Fruit fly (Drosophila melanogaster) whole organism: ENCODE results near the gene HBS1.

Source experiments
- CG8478 ChIP-seq: fragments of >200 bp; optimal IDR thresholded peaks from 2 replicates; lab custom pipeline; 2018; ENCODE audit warnings: inconsistent platforms
- Dll ChIP-seq: fragments of >200 bp; optimal IDR thresholded peaks from 2 replicates; lab custom pipeline; 2017
- EcR ChIP-seq, 2 experiments: fragments of >200 bp; optimal IDR thresholded peaks; 2 replicates each; lab custom pipeline; 2017; ENCODE audit warnings: missing biosample characterization in 2 of 2, missing genetic modification characterization in 2 of 2, missing genetic modification reagents in 2 of 2
- pan ChIP-seq: fragments of >200 bp; optimal IDR thresholded peaks from 2 replicates; lab custom pipeline; 2017
- psq ChIP-seq: fragments of >200 bp; optimal IDR thresholded peaks from 2 replicates; lab custom pipeline; 2017
- usp ChIP-seq: fragments of >200 bp; optimal IDR thresholded peaks from 2 replicates; lab custom pipeline; 2017; ENCODE audit warnings: missing biosample characterization, missing genetic modification characterization, mixed read lengths

The HBS1 gene

DNA sequence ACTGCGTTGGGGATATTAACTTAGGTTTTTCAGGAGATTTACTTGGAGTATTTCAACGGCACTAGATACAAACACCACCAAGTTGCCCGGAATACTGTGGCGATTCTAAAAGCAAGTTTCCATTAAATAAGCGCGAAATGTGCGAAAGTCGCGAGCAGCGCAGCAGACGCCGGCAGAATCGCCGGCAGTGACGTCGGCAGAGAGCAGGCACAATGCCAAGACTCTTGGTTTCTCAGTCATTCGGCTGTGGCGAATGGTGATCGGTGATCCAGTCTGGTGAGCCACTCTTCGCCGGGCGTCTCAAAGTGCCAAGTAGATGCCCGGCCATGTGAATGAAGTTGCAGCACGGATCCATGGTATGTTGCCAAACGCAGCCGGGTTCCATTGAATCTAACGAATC, 30.0 kb downstream of the HBS1 start, which contains the start of gene Cpr62Bb:
Gene Cpr62Bb (minus strand): TSS at position 101 of the 400 bp plus-strand sequence.
- TF ChIP-seq Dll (lab: Kevin White, UChicago) (no peak), usp (GFP tag; lab: Kevin White, UChicago) (no peak), CG8478 (no peak), psq (lab: Kevin White, UChicago) (no peak), pan (no peak), EcR (GFP tag; optimal IDR thresholded peaks at IDR 0.05; lab: Kevin White, UChicago) (no peak)

DNA sequence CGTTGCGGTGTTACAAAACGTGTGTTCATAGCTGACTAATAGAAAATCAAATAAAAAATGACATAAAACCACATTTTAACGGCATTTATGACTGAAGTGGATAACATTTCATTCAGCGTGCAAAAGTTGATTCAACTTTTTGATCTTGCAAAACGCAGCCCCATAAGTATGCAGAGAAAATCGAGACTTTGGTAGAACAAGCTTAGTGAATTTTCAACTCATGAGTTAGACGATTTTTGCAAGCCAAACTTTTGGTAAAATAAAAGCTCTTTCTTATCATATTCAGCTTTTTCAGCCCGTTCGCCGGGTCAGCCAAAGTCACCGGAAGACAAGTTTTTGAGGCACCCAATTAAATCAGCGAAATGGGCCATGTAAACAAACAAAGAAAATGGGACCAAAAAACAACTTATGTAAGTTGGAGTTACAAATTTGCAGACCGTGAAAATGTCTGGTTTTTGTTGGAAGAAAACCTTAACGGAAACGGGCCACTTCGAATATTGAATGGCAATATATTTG, 33.2 kb downstream of the HBS1 start, which contains the start of gene Cpr62Ba:
Gene Cpr62Ba (minus strand): TSS at position 31 of the 516 bp plus-strand sequence.
- TF ChIP-seq psq (lab: Kevin White, UChicago) (no peak), usp (GFP tag; lab: Kevin White, UChicago) (no peak), pan (no peak), EcR (GFP tag; optimal IDR thresholded peaks at IDR 0.05; lab: Kevin White, UChicago) (peak in 1 of 2 experiments; percentile 33), CG8478 (no peak)

DNA sequence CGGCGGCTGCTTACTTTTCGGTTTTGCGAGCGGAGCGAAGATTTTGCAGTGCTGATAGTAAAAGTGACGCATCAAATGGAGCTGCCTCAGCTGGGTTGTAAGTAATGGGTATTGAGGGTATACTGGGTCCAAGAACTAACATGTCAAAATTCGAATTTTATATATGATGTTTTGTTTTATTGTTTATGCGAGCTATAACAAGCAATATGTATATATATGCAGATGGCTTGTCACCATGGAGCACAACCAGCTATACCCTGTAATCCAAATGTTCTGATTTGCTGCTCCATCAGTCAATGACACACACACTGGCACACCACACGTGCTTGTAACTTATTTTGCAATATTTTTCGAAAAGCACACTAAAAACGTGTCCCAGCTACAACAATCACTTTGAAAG, 35.5 kb downstream of the HBS1 start:
- TF ChIP-seq EcR (GFP tag; optimal IDR thresholded peaks at IDR 0.05; lab: Kevin White, UChicago) (no peak), usp (GFP tag; lab: Kevin White, UChicago) (no peak), pan (peak; percentile 65), CG8478 (no peak)

DNA sequence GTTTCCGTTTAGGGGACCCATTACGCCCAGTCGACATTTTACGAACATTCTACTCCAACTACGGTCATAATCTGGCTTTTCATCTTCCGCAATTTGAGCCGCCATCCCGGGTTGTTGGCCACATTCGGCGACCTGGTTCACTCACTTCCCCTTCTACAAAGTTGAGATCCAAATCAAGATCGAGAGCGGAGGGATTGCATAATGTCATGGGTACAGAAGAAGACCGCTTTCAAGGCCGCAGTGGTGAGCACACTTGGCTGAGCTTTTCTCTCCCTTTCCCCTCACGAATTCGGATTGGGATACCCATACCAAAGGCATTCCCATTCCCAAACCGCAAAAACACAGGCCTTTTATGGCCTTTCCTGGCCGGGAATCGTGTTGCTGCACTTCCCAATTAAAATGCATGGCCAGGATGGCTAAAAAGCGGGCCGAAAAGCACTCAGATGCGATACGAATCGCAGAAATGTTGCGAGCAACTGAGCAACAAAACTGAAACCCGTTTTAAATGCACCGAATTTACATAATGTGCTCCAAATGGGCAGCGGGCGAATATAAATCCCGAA, 37.1 kb downstream of the HBS1 start:
- TF ChIP-seq EcR (GFP tag; optimal IDR thresholded peaks at IDR 0.05; lab: Kevin White, UChicago), result no peak
- TF ChIP-seq Dll (lab: Kevin White, UChicago), result no peak

DNA sequence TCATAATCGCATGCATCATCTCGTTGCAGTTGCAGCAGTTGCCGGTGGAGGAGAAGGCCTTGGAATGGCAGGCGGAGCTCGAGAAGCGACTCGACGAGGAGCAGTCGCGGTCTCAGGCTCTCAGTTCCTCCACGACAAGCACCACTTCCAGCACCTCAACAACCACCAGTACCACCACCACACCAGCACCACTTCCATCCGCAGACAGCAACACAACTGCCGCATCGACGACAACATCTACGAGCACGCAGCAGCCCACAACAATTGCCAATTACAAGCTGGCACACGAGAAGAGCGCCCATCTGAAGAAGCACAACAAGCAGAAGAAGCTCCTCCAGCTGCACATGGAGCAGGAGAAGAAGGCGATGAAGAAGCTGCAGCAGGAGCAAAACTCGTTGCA, 42.7 kb downstream of the HBS1 start:
- no peak for TF ChIP-seq usp (GFP tag; lab: Kevin White, UChicago)
- TF ChIP-seq CG8478, result no peak
- TF ChIP-seq psq (lab: Kevin White, UChicago), result no peak
- no peak for TF ChIP-seq pan

DNA sequence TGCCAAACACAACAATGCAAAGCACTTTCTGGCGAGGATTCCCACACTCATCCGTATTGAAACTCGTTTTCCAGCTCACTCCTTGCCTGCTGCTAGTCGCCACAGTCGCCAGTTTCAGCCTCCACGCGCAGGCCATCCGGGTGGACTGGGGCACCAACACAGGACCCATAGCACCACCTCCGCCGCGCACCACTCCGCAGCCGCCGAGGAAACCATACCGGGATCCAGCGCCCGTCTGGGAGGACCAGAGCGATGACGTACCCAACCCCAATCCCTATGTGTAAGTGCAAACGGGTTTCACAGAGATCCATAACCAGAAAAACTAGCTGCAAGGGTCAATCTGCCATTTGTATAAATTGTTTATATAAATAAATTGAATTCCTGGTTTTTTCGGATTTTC, 43.9 kb downstream of the HBS1 start:
- TF ChIP-seq pan, result no peak
- no peak for TF ChIP-seq CG8478
- TF ChIP-seq usp (GFP tag; lab: Kevin White, UChicago), result no peak
- no peak for TF ChIP-seq Dll (lab: Kevin White, UChicago)
- no peak for TF ChIP-seq psq (lab: Kevin White, UChicago)
- no peak for TF ChIP-seq EcR (GFP tag; optimal IDR thresholded peaks at IDR 0.05; lab: Kevin White, UChicago)

DNA sequence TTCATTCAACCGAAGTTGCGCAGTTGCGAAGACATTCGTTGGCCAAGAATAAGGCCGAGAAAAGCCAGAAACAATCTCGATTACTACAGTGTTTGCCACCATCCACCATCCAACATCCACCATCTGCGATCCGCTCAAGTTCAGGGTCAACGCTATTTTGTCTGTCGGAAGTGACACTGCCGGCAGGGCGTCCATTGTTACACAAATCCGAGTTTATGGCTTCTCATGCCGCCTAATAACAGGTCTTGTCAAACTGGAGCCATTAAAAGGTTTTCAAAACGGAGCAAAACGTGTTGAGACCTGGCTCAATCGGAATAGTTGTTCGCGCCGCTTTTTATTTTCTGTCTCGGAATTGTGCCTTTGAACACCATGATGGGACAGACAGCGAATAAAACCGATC, 46.2 kb downstream of the HBS1 start:
- TF ChIP-seq EcR (GFP tag; optimal IDR thresholded peaks at IDR 0.05; lab: Kevin White, UChicago) (no peak), Dll (lab: Kevin White, UChicago) (no peak), usp (GFP tag; lab: Kevin White, UChicago) (no peak), pan (no peak), CG8478 (no peak), psq (lab: Kevin White, UChicago) (no peak)

DNA sequence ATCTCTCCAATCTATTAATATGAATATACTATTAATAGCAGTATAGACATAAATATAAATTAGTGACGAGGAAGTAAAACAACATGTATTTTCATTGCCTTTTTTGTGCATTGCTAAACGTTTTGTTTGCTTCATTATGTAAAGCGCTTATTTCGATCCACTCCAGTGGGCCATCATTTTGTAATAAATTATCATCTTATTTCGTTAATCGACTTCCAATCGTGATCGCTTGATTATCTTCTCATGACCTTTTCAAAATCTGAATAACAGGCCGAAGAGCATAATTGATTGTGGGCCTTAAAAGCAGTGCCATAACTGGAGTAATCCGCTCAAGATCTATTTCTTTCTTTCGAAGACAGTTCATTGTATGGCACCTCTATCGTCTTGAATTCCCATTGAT, 47.6 kb downstream of the HBS1 start:
- TF ChIP-seq psq (lab: Kevin White, UChicago), result no peak
- no peak for TF ChIP-seq CG8478
- no peak for TF ChIP-seq EcR (GFP tag; optimal IDR thresholded peaks at IDR 0.05; lab: Kevin White, UChicago)
- TF ChIP-seq usp (GFP tag; lab: Kevin White, UChicago), result no peak
- TF ChIP-seq pan, result no peak
- no peak for TF ChIP-seq Dll (lab: Kevin White, UChicago)

DNA sequence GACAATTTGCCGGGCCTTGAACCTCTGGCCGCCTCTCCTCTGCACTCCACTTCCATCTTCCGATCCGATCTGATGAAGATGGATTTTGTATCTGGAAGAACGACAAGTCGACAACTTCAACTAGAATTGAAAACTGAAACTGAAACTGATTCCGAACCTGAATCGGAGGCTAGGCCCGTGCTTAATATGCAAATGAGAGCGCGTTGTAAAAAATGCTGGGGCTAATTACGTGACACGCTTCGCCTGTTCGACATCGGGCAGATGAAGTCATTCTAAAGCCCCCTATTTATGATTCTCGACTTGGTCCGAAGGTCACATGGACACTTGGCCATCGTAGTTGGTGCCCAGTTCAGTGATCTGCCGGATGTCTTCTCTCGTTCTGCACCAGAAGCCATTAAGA, 48.4 kb downstream of the HBS1 start:
- TF ChIP-seq EcR (GFP tag; optimal IDR thresholded peaks at IDR 0.05; lab: Kevin White, UChicago) (no peak), CG8478 (no peak), usp (GFP tag; lab: Kevin White, UChicago) (no peak), psq (lab: Kevin White, UChicago) (no peak), Dll (lab: Kevin White, UChicago) (no peak), pan (no peak)
